Fruit fly (Drosophila melanogaster): ENCODE measurements around the gene CG32485.

CG32485 gene

DNA sequence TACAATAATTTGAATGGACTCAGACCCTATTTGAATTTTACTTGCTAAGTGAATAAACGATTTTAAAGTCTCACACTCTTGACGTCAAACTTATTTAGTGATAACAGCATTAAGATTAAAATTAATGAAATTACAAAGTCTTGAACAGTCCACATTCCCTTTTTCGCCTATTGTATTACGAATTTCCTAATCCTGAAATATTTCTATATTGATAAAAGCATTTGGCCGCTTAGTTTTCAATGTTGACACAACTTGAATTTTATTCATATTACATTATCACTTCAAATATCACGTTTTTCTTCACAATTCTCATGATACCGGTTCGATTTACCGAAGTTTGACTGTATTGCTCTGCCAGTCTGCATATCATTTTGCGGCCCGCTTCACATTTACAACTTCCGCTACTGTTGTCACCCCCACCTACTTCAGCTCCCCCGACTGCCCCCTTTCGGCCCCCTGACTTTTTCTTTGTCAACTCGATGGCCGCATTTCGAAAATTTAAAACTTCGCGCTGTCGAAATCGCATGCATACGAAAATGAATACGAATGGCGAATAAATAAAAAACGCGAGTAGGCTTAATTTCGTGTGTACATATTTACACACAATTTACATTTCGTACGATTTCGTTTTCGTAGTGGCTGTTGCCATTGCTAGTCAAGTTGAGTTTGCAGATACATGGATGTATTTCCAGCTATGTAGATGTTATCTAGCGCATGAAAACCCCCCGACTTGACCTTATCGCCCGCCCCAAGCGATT is 28.5 kb downstream of the CG32485 start (continued):
- TF ChIP-seq CG12219 (GFP tag; optimal IDR thresholded peaks at IDR 0.05) (no peak), Ets97D (GFP tag; optimal IDR thresholded peaks at IDR 0.05) (no peak), Eip74EF (GFP tag; optimal IDR thresholded peaks at IDR 0.05) (peak; percentile 21 to 86), CG10209 (GFP tag; optimal IDR thresholded peaks at IDR 0.05) (peak; percentile 47), CoRest (tag; optimal IDR thresholded peaks at IDR 0.05) (peak; percentile 69), vnd (GFP tag; IDR thresholded peaks at IDR 0.05; ENCODE audit: partially characterized antibody) (no peak), wdn (GFP tag; IDR thresholded peaks at IDR 0.05) (no peak), CG13894 (tag; optimal IDR thresholded peaks at IDR 0.05) (peak; percentile 34), CG15601 (tag; optimal IDR thresholded peaks at IDR 0.05) (no peak), CG10543 (GFP tag; optimal IDR thresholded peaks at IDR 0.05) (peak; percentile 50), so (GFP tag; IDR thresholded peaks at IDR 0.05) (peak; percentile 66; the same call in 2 of the 3 replicates), Dip2 (GFP tag; IDR thresholded peaks at IDR 0.05) (no peak), CG7839 (tag; optimal IDR thresholded peaks at IDR 0.05) (peak; percentile 62), CG7987 (GFP tag; optimal IDR thresholded peaks at IDR 0.05) (peak; percentile 79), CG10321 (GFP tag; IDR thresholded peaks at IDR 0.05) (peak; percentile 38; the same call in 1 of the 2 replicates), CG3995 (GFP tag; optimal IDR thresholded peaks at IDR 0.05) (peak; percentile 42), GATAe (GFP tag; conservative IDR thresholded peaks at IDR 0.05) (no peak), p53 (GFP tag; optimal IDR thresholded peaks at IDR 0.05) (no peak), her (GFP tag; optimal IDR thresholded peaks at IDR 0.05) (no peak), CG14050 (GFP tag; IDR thresholded peaks at IDR 0.05) (peak; percentile 21; the same call in 1 of the 3 replicates), CG12659 (GFP tag; optimal IDR thresholded peaks at IDR 0.05) (peak; percentile 16), CG11695 (GFP tag; IDR thresholded peaks at IDR 0.05) (peak; percentile 20; the same call in 1 of the 3 replicates), CG4404 (GFP tag; IDR thresholded peaks at IDR 0.05) (no peak), CG17361 (GFP tag; IDR thresholded peaks at IDR 0.05) (peak; percentile 74), scrt (GFP tag; optimal IDR thresholded peaks at IDR 0.05) (peak; percentile 32), CG13424 (tag; optimal IDR thresholded peaks at IDR 0.05) (peak; percentile 43), Optix (GFP tag; IDR thresholded peaks at IDR 0.05) (no peak)

DNA sequence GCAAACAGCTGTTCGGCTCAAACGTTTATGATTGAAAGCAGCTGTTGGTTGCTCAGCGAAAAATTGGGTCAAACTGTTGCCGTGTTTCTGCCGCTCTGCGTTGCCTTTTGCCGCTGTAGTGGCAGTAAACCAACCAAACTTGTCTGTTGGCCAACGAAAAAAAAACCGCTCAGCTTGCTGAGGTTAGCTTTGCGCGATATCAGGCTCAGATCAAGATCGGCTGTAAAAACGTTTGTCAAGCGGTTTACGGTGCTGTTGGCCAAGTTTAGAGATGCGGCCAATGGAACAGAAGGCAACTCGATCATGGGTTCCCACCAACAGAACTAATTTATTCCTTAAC is 29.0 kb downstream of the CG32485 start:
- TF ChIP-seq grn (GFP tag; optimal IDR thresholded peaks at IDR 0.05) (peak; percentile 75), CG12769 (tag; optimal IDR thresholded peaks at IDR 0.05) (peak; percentile 18), CG5180 (GFP tag; optimal IDR thresholded peaks at IDR 0.05) (peak; percentile 89), crp (GFP tag; optimal IDR thresholded peaks at IDR 0.05) (peak in 1 of 2 experiments; percentile 57), tin (GFP tag; optimal IDR thresholded peaks at IDR 0.05) (no peak), odd (GFP tag; optimal IDR thresholded peaks at IDR 0.05) (no peak), CG15601 (tag; optimal IDR thresholded peaks at IDR 0.05) (peak; percentile 14), CG10321 (GFP tag; IDR thresholded peaks at IDR 0.05) (0 out of 2 replicates have a peak, but pooled peaks have one; percentile 1), abd-A (tag; optimal IDR thresholded peaks at IDR 0.05) (peak; percentile 22), Sin3A (optimal IDR thresholded peaks at IDR 0.05) (no peak), ci (GFP tag; IDR thresholded peaks at IDR 0.05) (0 out of 3 replicates have a peak, but pooled peaks have one; percentile 4), sob (GFP tag; IDR thresholded peaks at IDR 0.05) (no peak), sqz (GFP tag; optimal IDR thresholded peaks at IDR 0.05) (peak; percentile 70), hbn (GFP tag; IDR thresholded peaks at IDR 0.05; ENCODE audit: partially characterized antibody) (no peak), CG6175 (GFP tag; IDR thresholded peaks at IDR 0.05) (peak; percentile 50; the same call in 1 of the 3 replicates), CG13287 (GFP tag; IDR thresholded peaks at IDR 0.05; ENCODE audit: partially characterized antibody) (peak; percentile 26; the same call in 1 of the 2 replicates)

Measured in whole organism, embryonic.